Worm (Caenorhabditis elegans) whole organism, L4 larva: Measurements from ENCODE around the gene B0478.3.

Experiments used
- D1046.2 ChIP-seq: fragments of 200-800 bp; sonication (Bioruptor generic); IDR thresholded peaks from 2 replicates; pipeline ENCODE4 v1.3.6; 2022; ENCODE audit warnings: missing genetic modification characterization, missing compliant biosample characterization
- F26F4.8 ChIP-seq: fragments of 200-800 bp; sonication (Bioruptor generic); conservative IDR thresholded peaks from 2 replicates; pipeline ENCODE4 v1.3.6; 2022; ENCODE audit warnings: missing genetic modification characterization, missing compliant biosample characterization
- F37D6.2 ChIP-seq: sonication (generic microtip); optimal IDR thresholded peaks from 2 replicates; lab custom pipeline; 2016; ENCODE audit warnings: mild to moderate bottlenecking, missing genetic modification characterization, missing compliant biosample characterization
- F49E8.2 ChIP-seq: sonication (generic microtip); optimal IDR thresholded peaks from 2 replicates; lab custom pipeline; 2016; ENCODE audit warnings: missing compliant biosample characterization, mild to moderate bottlenecking, missing genetic modification characterization, borderline replicate concordance
- Y48G9A.11 ChIP-seq: fragments of 200-800 bp; sonication (Bioruptor generic); IDR thresholded peaks from 2 replicates; pipeline ENCODE4 v1.3.6; 2022; ENCODE audit warnings: missing genetic modification reagents, missing genetic modification characterization, missing compliant biosample characterization
- aha-1 ChIP-seq: fragments of 150-350 bp; peaks from one replicate; lab custom pipeline; 2014; ENCODE audit warnings: missing biosample characterization, missing genetic modification characterization
- aly-2 ChIP-seq: sonication (generic microtip); optimal IDR thresholded peaks from 2 replicates; lab custom pipeline; 2018; ENCODE audit warnings: missing biosample characterization, missing genetic modification characterization
- arid-1 ChIP-seq: fragments of 200-800 bp; sonication (Bioruptor generic); conservative IDR thresholded peaks from 2 replicates; pipeline ENCODE4 v1.3.6; 2022; ENCODE audit warnings: missing genetic modification reagents, missing genetic modification characterization, missing compliant biosample characterization
- ceh-44 ChIP-seq: fragments of 200-800 bp; sonication (Bioruptor generic); IDR thresholded peaks from 2 replicates; pipeline ENCODE4 v1.3.6; 2022; ENCODE audit warnings: missing genetic modification reagents, missing genetic modification characterization, missing compliant biosample characterization
- ceh-82 ChIP-seq: sonication (generic microtip); optimal IDR thresholded peaks from 2 replicates; lab custom pipeline; 2017; ENCODE audit warnings: missing biosample characterization, missing genetic modification characterization
- ctbp-1 ChIP-seq: fragments of 200-800 bp; sonication (Bioruptor generic); IDR thresholded peaks from 2 replicates; pipeline ENCODE4 v1.3.6; 2022; ENCODE audit warnings: missing genetic modification reagents, missing genetic modification characterization, missing compliant biosample characterization
- daf-12 ChIP-seq: fragments of 150-350 bp; optimal IDR thresholded peaks from 2 replicates; lab custom pipeline; 2014; ENCODE audit warnings: missing biosample characterization, missing genetic modification reagents, missing genetic modification characterization
- dmd-8 ChIP-seq: fragments of 200-800 bp; sonication (Bioruptor generic); IDR thresholded peaks from 2 replicates; pipeline ENCODE4 v1.3.6; 2022; ENCODE audit warnings: missing genetic modification characterization, missing compliant biosample characterization
- dmd-9 ChIP-seq: fragments of 200-800 bp; sonication (Bioruptor generic); IDR thresholded peaks from 2 replicates; pipeline ENCODE4 v1.3.6; 2022; ENCODE audit warnings: missing genetic modification reagents, missing genetic modification characterization, missing compliant biosample characterization
- duxl-1 ChIP-seq: sonication (generic microtip); optimal IDR thresholded peaks from 2 replicates; lab custom pipeline; 2016; ENCODE audit warnings: mild to moderate bottlenecking, missing genetic modification characterization, moderate library complexity, missing compliant biosample characterization; ENCODE audit not compliant: poor library complexity
- hif-1 ChIP-seq, 2 experiments: sonication (generic microtip); optimal IDR thresholded peaks; 2 replicates each; lab custom pipeline; 2016 to 2017; ENCODE audit warnings: missing compliant biosample characterization in 2 of 2, missing genetic modification characterization in 2 of 2, missing genetic modification reagents in 2 of 2, missing genotype in 2 of 2, mild to moderate bottlenecking in 1 of 2
- hlh-30 ChIP-seq: sonication (generic microtip); optimal IDR thresholded peaks from 2 replicates; lab custom pipeline; 2017; ENCODE audit warnings: antibody characterized with exemption, mild to moderate bottlenecking, missing genetic modification characterization, missing compliant biosample characterization; ENCODE audit not compliant: insufficient read depth
- lin-1 ChIP-seq: fragments of 200-800 bp; sonication (Bioruptor generic); IDR thresholded peaks from 2 replicates; pipeline ENCODE4 v1.3.6; 2022; ENCODE audit warnings: missing genetic modification reagents, missing genetic modification characterization, missing compliant biosample characterization
- lin-15B ChIP-seq: fragments of 150-350 bp; sonication (generic microtip); optimal IDR thresholded peaks from 3 replicates; lab custom pipeline; 2014; ENCODE audit warnings: missing biosample characterization, missing genetic modification characterization
- lsy-2 ChIP-seq, 2 experiments: fragments of 150-350 bp in 1 of 2; sonication (generic microtip) in 1 of 2; optimal IDR thresholded peaks; 2 replicates each; lab custom pipeline; 2014 to 2017; ENCODE audit warnings: missing biosample characterization in 2 of 2, missing genetic modification characterization in 2 of 2
- madf-9 ChIP-seq: fragments of 200-800 bp; sonication (Bioruptor generic); conservative IDR thresholded peaks from 2 replicates; pipeline ENCODE4 v1.3.6; 2022; ENCODE audit warnings: missing genetic modification reagents, missing genetic modification characterization, missing compliant biosample characterization
- mdl-1 ChIP-seq, 2 experiments: fragments of 150-350 bp in 1 of 2; sonication (generic microtip) in 1 of 2; optimal IDR thresholded peaks; 2 replicates each; lab custom pipeline; 2014 to 2017; ENCODE audit warnings: missing biosample characterization in 2 of 2, missing genetic modification characterization in 2 of 2
- mep-1 ChIP-seq: fragments of 150-350 bp; sonication (generic microtip); optimal IDR thresholded peaks from 3 replicates; lab custom pipeline; 2014; ENCODE audit warnings: missing biosample characterization, missing genetic modification characterization
- mes-2 ChIP-seq: sonication (generic microtip); optimal IDR thresholded peaks from 2 replicates; lab custom pipeline; 2016; ENCODE audit warnings: missing genotype, mild to moderate bottlenecking, missing genetic modification characterization, missing compliant biosample characterization; ENCODE audit not compliant: poor library complexity, severe bottlenecking
- mxl-3 ChIP-seq: fragments of 200-800 bp; sonication (Bioruptor generic); optimal IDR thresholded peaks from 2 replicates; lab custom pipeline; 2018; ENCODE audit warnings: mild to moderate bottlenecking, missing genetic modification characterization, missing compliant biosample characterization
- nhr-25 ChIP-seq: sonication (generic microtip); optimal IDR thresholded peaks from 2 replicates; lab custom pipeline; 2017; ENCODE audit warnings: missing genetic modification characterization, mild to moderate bottlenecking, missing compliant biosample characterization, antibody characterized with exemption, moderate library complexity, borderline replicate concordance; ENCODE audit not compliant: insufficient read depth
- nhr-48 ChIP-seq: sonication (generic microtip); optimal IDR thresholded peaks from 2 replicates; lab custom pipeline; 2016; ENCODE audit warnings: mild to moderate bottlenecking, missing genetic modification characterization, missing compliant biosample characterization
- nhr-6 ChIP-seq: fragments of 150-350 bp; optimal IDR thresholded peaks from 2 replicates; lab custom pipeline; 2014; ENCODE audit warnings: missing biosample characterization, missing genetic modification characterization
- pha-4 ChIP-seq, 2 experiments: fragments of 150-350 bp in 1 of 2; fragments of 200-800 bp in 1 of 2; sonication (Bioruptor generic) in 1 of 2; IDR thresholded peaks in 1 of 2; optimal IDR thresholded peaks in 1 of 2; 2 replicates each; pipeline versions ENCODE4 v1.3.6 to Lab custom; 2014 to 2022; ENCODE audit warnings: missing genetic modification characterization in 2 of 2, missing genetic modification reagents in 2 of 2, missing biosample characterization in 1 of 2, missing compliant biosample characterization in 1 of 2
- pqm-1 ChIP-seq: sonication (generic microtip); optimal IDR thresholded peaks from 2 replicates; lab custom pipeline; 2017; ENCODE audit warnings: missing biosample characterization, missing genetic modification characterization
- rbr-2 ChIP-seq: sonication (generic microtip); optimal IDR thresholded peaks from 2 replicates; lab custom pipeline; 2016; ENCODE audit warnings: missing genotype, missing genetic modification characterization, missing compliant biosample characterization
- set-16 ChIP-seq: fragments of 200-800 bp; sonication (Bioruptor generic); IDR thresholded peaks from 2 replicates; pipeline ENCODE4 v1.3.6; 2022; ENCODE audit warnings: missing genetic modification reagents, missing genetic modification characterization, missing compliant biosample characterization
- snpc-1.2 ChIP-seq: fragments of 200-800 bp; sonication (Bioruptor generic); IDR thresholded peaks from 2 replicates; pipeline ENCODE4 v1.3.6; 2022; ENCODE audit warnings: missing genetic modification reagents, missing genetic modification characterization, missing compliant biosample characterization
- unc-62 ChIP-seq, 3 experiments: fragments of 150-350 bp in 1 of 3; sonication (generic microtip); optimal IDR thresholded peaks in 2 of 3; peaks in 1 of 3; 1 replicate in 1 of 3; 2 replicates in 2 of 3; lab custom pipeline; 2014 to 2017; ENCODE audit warnings: missing biosample characterization in 3 of 3, missing genetic modification characterization in 3 of 3, missing genetic modification reagents in 3 of 3, missing genotype in 1 of 3
- zfp-3 ChIP-seq: fragments of 200-800 bp; sonication (Bioruptor generic); conservative IDR thresholded peaks from 2 replicates; pipeline ENCODE4 v1.3.6; 2022; ENCODE audit warnings: missing genetic modification reagents, missing genetic modification characterization, missing compliant biosample characterization
- zip-11 ChIP-seq: fragments of 200-800 bp; sonication (Bioruptor generic); IDR thresholded peaks from 2 replicates; pipeline ENCODE4 v1.3.6; 2022; ENCODE audit warnings: missing genetic modification characterization, missing compliant biosample characterization
- zip-2 ChIP-seq: fragments of 150-350 bp; optimal IDR thresholded peaks from 2 replicates; lab custom pipeline; 2014; ENCODE audit warnings: missing biosample characterization, missing genetic modification characterization

Gene B0478.3

DNA sequence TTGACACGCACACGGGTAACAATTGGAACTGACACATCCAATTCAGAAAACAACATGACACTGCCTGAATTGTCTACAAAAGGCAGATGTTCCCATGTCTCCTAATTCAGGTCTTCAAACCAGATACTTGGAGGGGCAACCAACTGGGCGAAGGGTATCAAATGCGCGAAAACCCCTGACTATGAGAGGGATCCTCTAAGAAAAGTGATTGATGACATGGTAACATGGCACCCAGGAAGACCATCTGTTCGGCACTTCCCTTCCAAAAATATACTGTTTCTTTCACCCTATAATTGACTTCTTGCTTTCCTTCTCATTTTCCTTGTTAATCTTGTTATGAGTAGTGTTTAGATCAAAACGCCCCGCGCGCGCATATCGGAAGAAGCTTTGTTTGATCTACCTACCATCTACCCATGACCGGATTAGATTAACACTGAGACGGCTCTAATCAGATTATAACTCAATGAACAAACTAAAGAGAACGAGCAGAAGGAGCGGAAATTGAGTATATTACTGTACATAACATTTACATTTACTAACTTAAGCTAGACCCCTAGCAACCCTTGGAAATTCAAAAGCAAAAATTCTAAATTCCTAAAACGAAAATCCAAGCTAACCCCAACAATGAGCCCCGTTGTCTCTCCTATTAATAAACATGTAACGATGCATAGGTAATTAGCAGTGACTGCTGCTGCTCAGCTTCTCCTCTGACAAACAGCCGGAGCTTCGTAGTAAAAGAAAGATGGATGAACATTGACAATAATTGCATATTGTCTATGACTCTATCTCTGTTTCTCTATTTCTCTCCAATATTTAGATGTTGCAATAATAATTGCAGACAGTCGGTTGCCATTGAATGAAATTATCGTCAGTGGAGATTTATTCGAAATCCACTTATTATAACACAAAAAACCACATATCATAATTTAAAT is 20.3 kb upstream of the B0478.3 start:
- peak; percentile 58 for TF ChIP-seq aha-1 (tag; lab: Kevin White, UChicago)
- no peak for TF ChIP-seq rbr-2 (tag; lab: Kevin White, UChicago)

DNA sequence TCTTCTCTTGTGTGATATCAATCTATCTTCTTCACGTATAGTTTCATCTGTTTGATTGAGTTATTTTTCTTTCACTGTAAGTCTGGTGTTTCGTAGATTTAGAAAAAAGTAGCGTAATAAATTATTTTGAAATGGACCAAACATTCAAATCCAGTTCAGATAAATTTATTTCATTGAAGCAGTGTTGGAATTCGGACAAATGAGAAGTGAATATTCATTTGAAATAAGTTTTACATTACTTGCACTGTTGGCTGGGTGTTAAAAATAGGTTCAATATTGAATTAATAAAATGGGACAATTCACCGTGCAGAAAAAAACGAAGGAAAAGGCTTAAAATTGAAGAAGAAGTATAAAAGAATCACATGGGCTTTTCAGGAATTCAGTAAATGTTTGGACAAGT is 14.2 kb upstream of the B0478.3 start:
- TF ChIP-seq nhr-48 (no peak), zip-11 (GFP tag; lab: Robert Waterston, UW) (no peak), snpc-1.2 (GFP tag; lab: Robert Waterston, UW) (peak; percentile 61; the same call in 1 of the 2 replicates)

DNA sequence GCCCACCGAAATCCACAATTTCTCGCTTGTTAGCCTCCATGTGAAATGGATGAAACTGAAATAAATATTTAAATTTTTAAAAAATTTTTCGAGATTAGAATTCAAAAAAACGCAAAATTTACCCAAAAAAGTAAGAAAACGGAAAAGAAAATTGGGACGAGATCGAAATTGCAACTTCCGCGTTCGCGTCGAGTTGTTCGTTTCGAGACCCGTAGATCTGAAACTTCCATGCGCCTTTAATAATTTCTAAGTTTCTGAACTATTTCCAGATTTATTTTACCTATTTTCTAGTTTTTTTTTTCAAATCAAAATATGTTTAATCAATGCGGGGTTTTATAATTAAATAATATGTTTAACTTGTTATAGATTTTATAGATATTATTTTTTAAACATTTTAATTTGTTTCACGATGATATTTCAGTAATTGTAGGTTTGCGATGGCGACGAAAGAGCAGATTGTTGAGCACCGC is 12.7 kb upstream of the B0478.3 start, which contains the start of the genes pgl-1 and him-3:
Gene pgl-1 (minus strand): TSS at position 230 of the 470 bp plus-strand sequence.
Gene him-3 (plus strand): TSS at position 420 of the 470 bp plus-strand sequence.
- TF ChIP-seq dmd-9: no peak
- TF ChIP-seq aly-2: no peak
- no peak for TF ChIP-seq F37D6.2 (tag; lab: Kevin White, UChicago)
- TF ChIP-seq ctbp-1: no peak
- no peak for TF ChIP-seq D1046.2
- no peak for TF ChIP-seq duxl-1 (tag; lab: Kevin White, UChicago)
- no peak for TF ChIP-seq lin-1 (GFP tag; lab: Robert Waterston, UW)
- no peak for TF ChIP-seq hlh-30 (tag; lab: Kevin White, UChicago)
- no peak for TF ChIP-seq lsy-2 (tag; optimal IDR thresholded peaks at IDR 0.05; lab: Kevin White, UChicago)
- no peak for TF ChIP-seq ceh-44 (GFP tag; lab: Robert Waterston, UW)
- no peak for TF ChIP-seq dmd-8 (GFP tag; lab: Robert Waterston, UW)
- no peak for TF ChIP-seq pha-4 (GFP tag; IDR thresholded peaks at IDR 0.05; lab: Robert Waterston, UW)
- TF ChIP-seq pha-4 (tag; optimal IDR thresholded peaks at IDR 0.05; lab: Kevin White, UChicago): no peak
- TF ChIP-seq nhr-6 (tag; lab: Kevin White, UChicago): no peak
- TF ChIP-seq ceh-82 (tag; lab: Kevin White, UChicago): no peak
- TF ChIP-seq, all 104 proteins: peak for 0

DNA sequence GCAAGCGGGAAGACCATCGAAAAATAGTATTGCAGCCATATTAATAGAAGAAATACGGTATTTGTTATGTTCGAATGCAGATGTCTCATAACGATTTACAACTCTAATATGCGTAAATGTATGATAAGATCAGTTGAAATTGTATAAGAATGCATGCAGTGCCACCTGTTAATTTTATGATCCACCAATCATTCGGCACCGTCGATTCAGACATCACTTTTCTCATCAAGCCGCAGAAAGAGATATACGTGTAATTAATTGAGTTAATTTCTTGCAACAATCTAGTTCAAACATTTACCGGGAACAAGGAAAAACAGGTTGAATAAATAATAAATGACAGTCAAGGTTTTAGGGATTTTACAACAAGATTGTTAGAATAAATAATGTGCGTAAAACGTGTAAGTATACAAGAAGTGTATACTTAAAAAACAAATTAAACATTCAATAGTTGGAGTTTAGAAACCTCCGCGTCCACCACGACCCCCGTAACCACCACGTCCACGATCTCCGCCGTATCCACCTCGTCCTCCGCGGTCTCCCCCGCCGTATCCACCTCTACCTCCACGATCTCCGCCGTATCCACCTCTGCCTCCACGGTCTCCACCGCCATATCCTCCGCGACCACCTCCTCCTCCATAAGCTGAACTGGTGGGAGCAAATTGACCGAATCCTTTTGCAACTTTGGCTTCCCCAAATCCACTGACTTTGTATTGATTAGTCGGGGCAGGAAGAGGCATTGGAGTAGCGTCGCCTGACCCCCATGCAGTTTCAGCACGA is 9.9 kb upstream of the B0478.3 start:
- TF ChIP-seq dmd-9: no peak
- peak; percentile 55; the same call in 1 of the 2 replicates for TF ChIP-seq Y48G9A.11
- TF ChIP-seq ctbp-1: 0 out of 2 replicates have a peak, but pooled peaks have one; percentile 13
- no peak for TF ChIP-seq pqm-1 (tag; lab: Kevin White, UChicago)
- TF ChIP-seq mdl-1 (tag; optimal IDR thresholded peaks at IDR 0.05; lab: Kevin White, UChicago): no peak
- peak; percentile 93 for TF ChIP-seq snpc-1.2 (GFP tag; lab: Robert Waterston, UW)
- no peak for TF ChIP-seq daf-12 (tag; lab: Kevin White, UChicago)
- TF ChIP-seq zfp-3 (GFP tag; lab: Robert Waterston, UW): no peak
- peak in 1 of 2 experiments; percentile 7 for TF ChIP-seq unc-62 (GFP tag; optimal IDR thresholded peaks at IDR 0.05 in 1 of 2; lab: Kevin White, UChicago)
- TF ChIP-seq unc-62 (tag; optimal IDR thresholded peaks at IDR 0.05; lab: Kevin White, UChicago): no peak
- TF ChIP-seq D1046.2: peak; percentile 38; the same call in 1 of the 2 replicates
- no peak for TF ChIP-seq aly-2
- no peak for TF ChIP-seq zip-11 (GFP tag; lab: Robert Waterston, UW)
- TF ChIP-seq lin-15B (tag; lab: Kevin White, UChicago): no peak
- TF ChIP-seq hif-1 (tag; optimal IDR thresholded peaks at IDR 0.05; lab: Kevin White, UChicago): no peak
- TF ChIP-seq zip-2 (tag; lab: Kevin White, UChicago): no peak
- TF ChIP-seq F49E8.2 (tag; lab: Kevin White, UChicago): peak; percentile 50
- TF ChIP-seq madf-9 (GFP tag; lab: Robert Waterston, UW): no peak
- 0 out of 2 replicates have a peak, but pooled peaks have one; percentile 16 for TF ChIP-seq F26F4.8
- no peak for TF ChIP-seq nhr-25 (tag; lab: Kevin White, UChicago)
- TF ChIP-seq mep-1: no peak
- TF ChIP-seq mxl-3 (GFP tag; lab: Kevin White, UChicago): no peak
- TF ChIP-seq mes-2: no peak
- TF ChIP-seq set-16 (GFP tag; lab: Robert Waterston, UW): peak; percentile 91; the same call in 1 of the 2 replicates
- TF ChIP-seq arid-1 (GFP tag; lab: Robert Waterston, UW): peak; percentile 56; the same call in 1 of the 2 replicates
- TF ChIP-seq, all 104 proteins: peak for 9
